Fruit fly (Drosophila melanogaster): Measurements from ENCODE around the gene CG43861.
A peak's percentile ranks its signal among the peaks of the same experiment; 100 is the strongest.

CG43861 gene

DNA sequence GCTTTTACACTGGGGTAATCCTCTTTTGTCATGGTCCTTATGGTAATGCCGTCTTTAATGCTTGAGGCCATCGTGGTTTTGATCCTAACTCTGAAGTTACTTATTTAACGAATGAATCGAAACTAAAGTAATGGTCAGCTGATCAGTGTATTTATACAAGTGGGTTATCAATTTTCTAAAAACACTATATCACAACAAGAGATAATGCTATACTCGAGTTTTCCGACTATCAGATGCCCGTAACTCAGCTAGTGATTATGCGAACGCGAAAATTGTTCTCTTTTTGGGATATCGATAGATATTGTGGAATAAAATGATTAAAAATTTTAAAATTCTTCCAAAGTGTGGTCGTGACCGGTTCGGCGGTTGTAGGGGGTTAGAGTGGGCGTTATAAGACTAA is 8.6 kb upstream of the CG43861 start, which contains the start of gene AANATL3:
Gene AANATL3, minus strand, starts transcription at position 101 of the 400 bp plus-strand sequence.
- TF ChIP-seq Hr78 (GFP tag; optimal IDR thresholded peaks at IDR 0.05) (no peak), Jra (GFP tag; optimal IDR thresholded peaks at IDR 0.05) (no peak), Dif (GFP tag; optimal IDR thresholded peaks at IDR 0.05; ENCODE audit: partially characterized antibody) (no peak), woc (GFP tag; optimal IDR thresholded peaks at IDR 0.05) (no peak), Sp1 (GFP tag; optimal IDR thresholded peaks at IDR 0.05) (no peak), N (GFP tag; optimal IDR thresholded peaks at IDR 0.05) (no peak)

DNA sequence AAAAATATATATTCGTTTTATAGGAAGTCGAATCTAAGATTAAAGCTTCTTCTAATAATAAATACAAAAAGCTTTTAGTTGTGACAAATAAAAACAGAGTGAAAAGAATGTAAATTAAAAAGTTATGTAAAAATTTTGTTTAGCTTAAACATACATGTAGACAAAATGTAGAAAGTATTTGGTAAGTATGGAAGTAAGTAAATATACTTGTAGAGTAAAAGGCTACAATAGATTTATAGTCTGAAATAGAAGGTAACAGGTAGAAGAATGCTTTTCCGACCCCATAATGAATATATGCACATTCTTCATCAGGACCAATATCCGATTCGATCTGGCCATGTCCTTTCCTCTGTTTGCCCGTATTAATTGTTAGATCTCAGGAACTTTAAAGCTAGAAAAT is 7.3 kb upstream of the CG43861 start:
- TF ChIP-seq foxo (GFP tag; optimal IDR thresholded peaks at IDR 0.05) (no peak), woc (GFP tag; optimal IDR thresholded peaks at IDR 0.05) (no peak), h (GFP tag; optimal IDR thresholded peaks at IDR 0.05) (no peak), Mio (GFP tag; optimal IDR thresholded peaks at IDR 0.05) (no peak), usp (GFP tag; optimal IDR thresholded peaks at IDR 0.05) (no peak), CG9705 (GFP tag; optimal IDR thresholded peaks at IDR 0.05) (no peak), ey (GFP tag; optimal IDR thresholded peaks at IDR 0.05) (no peak), Myc (optimal IDR thresholded peaks at IDR 0.05) (no peak), HLH106 (tag; optimal IDR thresholded peaks at IDR 0.05) (no peak), psq (GFP tag; optimal IDR thresholded peaks at IDR 0.05) (no peak), Vsx2 (GFP tag; optimal IDR thresholded peaks at IDR 0.05; ENCODE audit: partially characterized antibody) (no peak), dmrt93B (GFP tag; optimal IDR thresholded peaks at IDR 0.05) (no peak), Sp1 (GFP tag; optimal IDR thresholded peaks at IDR 0.05) (no peak), OdsH (GFP tag; optimal IDR thresholded peaks at IDR 0.05) (no peak), sv (GFP tag; optimal IDR thresholded peaks at IDR 0.05) (no peak)

DNA sequence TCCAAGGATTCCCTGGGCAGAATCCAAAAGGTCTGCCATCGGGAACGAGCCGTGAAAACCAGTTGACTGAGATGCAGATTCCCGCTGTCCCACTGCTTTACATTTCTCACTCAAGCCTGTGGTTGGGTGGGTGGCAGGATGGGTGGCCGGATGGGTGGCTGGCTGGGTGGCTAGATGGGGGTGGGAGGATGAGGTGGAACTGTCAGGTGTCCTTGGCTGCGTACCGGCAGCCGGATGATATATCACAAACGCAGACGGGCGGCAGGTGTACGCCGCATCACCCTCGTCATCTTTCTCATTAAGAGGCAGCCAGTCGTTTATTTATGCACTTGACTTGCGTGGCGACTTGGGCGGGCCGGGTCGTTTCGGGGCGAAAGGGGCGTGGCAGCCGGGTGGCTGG is 3.0 kb upstream of the CG43861 start:
- TF ChIP-seq Dfd (GFP tag; optimal IDR thresholded peaks at IDR 0.05) (peak; percentile 92), fru (GFP tag; optimal IDR thresholded peaks at IDR 0.05) (no peak), Myc (optimal IDR thresholded peaks at IDR 0.05) (no peak), CG32264 (GFP tag; optimal IDR thresholded peaks at IDR 0.05) (no peak), Rel (GFP tag; optimal IDR thresholded peaks at IDR 0.05) (no peak), Rel (tag; optimal IDR thresholded peaks at IDR 0.05) (no peak)

DNA sequence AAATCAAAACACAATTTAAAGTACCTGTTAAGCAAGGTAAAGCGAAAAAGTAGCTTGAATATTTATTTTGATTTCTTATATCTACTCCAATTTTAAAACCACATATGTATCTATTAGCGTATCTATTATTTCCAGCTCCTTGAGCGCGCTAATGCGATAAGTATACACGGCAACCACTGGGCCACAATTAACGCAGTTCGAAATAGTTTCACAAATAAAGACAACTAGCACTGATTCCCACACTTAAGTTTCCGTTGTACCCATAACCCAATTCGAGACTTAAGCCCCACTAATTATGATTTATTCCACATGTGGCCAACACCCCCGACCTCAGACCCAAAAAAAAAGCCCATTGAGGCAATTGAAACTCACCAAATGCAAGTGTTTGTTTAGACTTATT is 634 bp downstream of the CG43861 start:
- no peak for TF ChIP-seq OdsH (GFP tag; optimal IDR thresholded peaks at IDR 0.05)
- no peak for TF ChIP-seq sage (GFP tag; optimal IDR thresholded peaks at IDR 0.05)
- TF ChIP-seq Dfd (GFP tag; optimal IDR thresholded peaks at IDR 0.05), result no peak
- TF ChIP-seq brk (GFP tag; optimal IDR thresholded peaks at IDR 0.05), result no peak
- no peak for TF ChIP-seq dsf (GFP tag; optimal IDR thresholded peaks at IDR 0.05; ENCODE audit: borderline replicate concordance)
- no peak for TF ChIP-seq Rel (GFP tag; optimal IDR thresholded peaks at IDR 0.05)
- TF ChIP-seq Rel (tag; optimal IDR thresholded peaks at IDR 0.05), result no peak
- TF ChIP-seq CrebA (GFP tag; optimal IDR thresholded peaks at IDR 0.05; ENCODE audit: borderline replicate concordance), result no peak

- TF ChIP-seq Rel (GFP tag; optimal IDR thresholded peaks at IDR 0.05), result no peak
- no peak for TF ChIP-seq Rel (tag; optimal IDR thresholded peaks at IDR 0.05)
- TF ChIP-seq CG32264 (GFP tag; optimal IDR thresholded peaks at IDR 0.05), result no peak
- TF ChIP-seq N (GFP tag; optimal IDR thresholded peaks at IDR 0.05), result no peak
- no peak for TF ChIP-seq br (GFP tag; optimal IDR thresholded peaks at IDR 0.05)
- no peak for TF ChIP-seq h (GFP tag; optimal IDR thresholded peaks at IDR 0.05)
- no peak for TF ChIP-seq CrebA (GFP tag; optimal IDR thresholded peaks at IDR 0.05; ENCODE audit: borderline replicate concordance)
- no peak for TF ChIP-seq Vsx2 (GFP tag; optimal IDR thresholded peaks at IDR 0.05; ENCODE audit: partially characterized antibody)
- no peak for TF ChIP-seq fru (GFP tag; optimal IDR thresholded peaks at IDR 0.05)
- no peak for TF ChIP-seq psq (GFP tag; optimal IDR thresholded peaks at IDR 0.05)
- TF ChIP-seq GATAd (GFP tag; optimal IDR thresholded peaks at IDR 0.05), result no peak
- no peak for TF ChIP-seq dmrt93B (GFP tag; optimal IDR thresholded peaks at IDR 0.05)
Observed at dm6 chr2L:20005064-20005463, 12.0 kb downstream of the CG43861 start.

DNA sequence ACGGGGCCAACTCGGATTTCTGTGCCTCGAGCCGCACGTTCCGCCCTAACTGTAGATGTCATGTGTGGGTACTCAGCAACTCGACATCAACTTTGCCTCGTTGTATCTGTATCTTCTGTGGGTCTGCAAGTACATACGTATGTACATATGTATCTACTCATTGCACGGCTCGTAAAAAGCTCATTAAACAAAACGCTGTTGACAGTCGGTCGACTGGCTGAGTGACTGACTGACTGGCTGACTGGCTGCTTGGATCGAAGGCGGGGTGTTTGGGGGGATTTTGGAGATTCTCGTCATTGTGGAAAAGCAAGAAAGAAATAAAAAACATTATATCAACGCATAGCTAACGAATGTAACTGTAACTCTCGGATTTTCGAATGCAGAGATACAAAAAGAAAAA is 12.7 kb downstream of the CG43861 start:
- TF ChIP-seq psq (GFP tag; optimal IDR thresholded peaks at IDR 0.05) (no peak), CG9705 (GFP tag; optimal IDR thresholded peaks at IDR 0.05) (no peak), pan (optimal IDR thresholded peaks at IDR 0.05) (no peak), dmrt93B (GFP tag; optimal IDR thresholded peaks at IDR 0.05) (no peak), N (GFP tag; optimal IDR thresholded peaks at IDR 0.05) (no peak), rgr (GFP tag; optimal IDR thresholded peaks at IDR 0.05) (no peak), brk (GFP tag; optimal IDR thresholded peaks at IDR 0.05) (no peak), dsf (GFP tag; optimal IDR thresholded peaks at IDR 0.05; ENCODE audit: borderline replicate concordance) (no peak), dl (GFP tag; optimal IDR thresholded peaks at IDR 0.05; ENCODE audit: insufficient read depth in 1 of 2, partially characterized antibody in 2 of 2) (no peak), Dfd (GFP tag; optimal IDR thresholded peaks at IDR 0.05) (no peak), fru (GFP tag; optimal IDR thresholded peaks at IDR 0.05) (no peak), Hnf4 (GFP tag; optimal IDR thresholded peaks at IDR 0.05) (no peak), Dif (GFP tag; optimal IDR thresholded peaks at IDR 0.05; ENCODE audit: partially characterized antibody) (no peak), h (GFP tag; optimal IDR thresholded peaks at IDR 0.05) (no peak), Rel (GFP tag; optimal IDR thresholded peaks at IDR 0.05) (no peak), Rel (tag; optimal IDR thresholded peaks at IDR 0.05) (no peak)
